Fruit fly (Drosophila melanogaster): ENCODE measurements around the gene CG6230.

The CG6230 gene

dm6 chr2L:11070862-11071261 lies 49.3 kb downstream of the CG6230 start, which contains the start of gene CG14915:
Gene CG14915 (plus strand): TSS chr2L:11071027.
- TF ChIP-seq sage (GFP tag; optimal IDR thresholded peaks at IDR 0.05) (no peak), HLH106 (tag; optimal IDR thresholded peaks at IDR 0.05) (no peak), dsf (GFP tag; optimal IDR thresholded peaks at IDR 0.05; ENCODE audit: borderline replicate concordance) (no peak), tai (GFP tag; optimal IDR thresholded peaks at IDR 0.05) (no peak), dl (GFP tag; optimal IDR thresholded peaks at IDR 0.05; ENCODE audit: insufficient read depth in 1 of 2, partially characterized antibody in 2 of 2) (no peak), foxo (GFP tag; optimal IDR thresholded peaks at IDR 0.05) (no peak), Sp1 (GFP tag; optimal IDR thresholded peaks at IDR 0.05) (no peak), Rel (GFP tag; optimal IDR thresholded peaks at IDR 0.05) (no peak), Rel (tag; optimal IDR thresholded peaks at IDR 0.05) (no peak), GATAd (GFP tag; optimal IDR thresholded peaks at IDR 0.05) (no peak), br (GFP tag; optimal IDR thresholded peaks at IDR 0.05) (no peak), OdsH (GFP tag; optimal IDR thresholded peaks at IDR 0.05) (no peak), Jra (GFP tag; optimal IDR thresholded peaks at IDR 0.05) (no peak), Dfd (GFP tag; optimal IDR thresholded peaks at IDR 0.05) (no peak), fru (GFP tag; optimal IDR thresholded peaks at IDR 0.05) (no peak), woc (GFP tag; optimal IDR thresholded peaks at IDR 0.05) (no peak), Mio (GFP tag; optimal IDR thresholded peaks at IDR 0.05) (no peak), Hnf4 (GFP tag; optimal IDR thresholded peaks at IDR 0.05) (no peak), psq (GFP tag; optimal IDR thresholded peaks at IDR 0.05) (no peak), CrebA (GFP tag; optimal IDR thresholded peaks at IDR 0.05; ENCODE audit: borderline replicate concordance) (no peak), sv (GFP tag; optimal IDR thresholded peaks at IDR 0.05) (no peak)

dm6 chr2L:11069475-11069874 lies 50.6 kb downstream of the CG6230 start:
- TF ChIP-seq rgr (GFP tag; optimal IDR thresholded peaks at IDR 0.05) (peak; percentile 21), Mio (GFP tag; optimal IDR thresholded peaks at IDR 0.05) (no peak), Rel (GFP tag; optimal IDR thresholded peaks at IDR 0.05) (no peak), Rel (tag; optimal IDR thresholded peaks at IDR 0.05) (no peak), Jra (GFP tag; optimal IDR thresholded peaks at IDR 0.05) (no peak), jim (GFP tag; optimal IDR thresholded peaks at IDR 0.05) (no peak), woc (GFP tag; optimal IDR thresholded peaks at IDR 0.05) (peak; percentile 37), Abd-B (GFP tag; optimal IDR thresholded peaks at IDR 0.05) (no peak), foxo (GFP tag; optimal IDR thresholded peaks at IDR 0.05) (peak in 1 of 2 experiments; percentile 32), Hnf4 (GFP tag; optimal IDR thresholded peaks at IDR 0.05) (no peak), dl (GFP tag; optimal IDR thresholded peaks at IDR 0.05; ENCODE audit: insufficient read depth in 1 of 2, partially characterized antibody in 2 of 2) (no peak), OdsH (GFP tag; optimal IDR thresholded peaks at IDR 0.05) (peak; percentile 55), CG32264 (GFP tag; optimal IDR thresholded peaks at IDR 0.05) (no peak), Hr78 (GFP tag; optimal IDR thresholded peaks at IDR 0.05) (no peak), psq (GFP tag; optimal IDR thresholded peaks at IDR 0.05) (peak; percentile 16), Hr83 (GFP tag; optimal IDR thresholded peaks at IDR 0.05; ENCODE audit: poor library complexity, severe bottlenecking) (no peak), usp (GFP tag; optimal IDR thresholded peaks at IDR 0.05) (no peak), br (GFP tag; optimal IDR thresholded peaks at IDR 0.05) (peak; percentile 15), Vsx2 (GFP tag; optimal IDR thresholded peaks at IDR 0.05; ENCODE audit: partially characterized antibody) (no peak), lola (GFP tag; optimal IDR thresholded peaks at IDR 0.05) (no peak), Dif (GFP tag; optimal IDR thresholded peaks at IDR 0.05; ENCODE audit: partially characterized antibody) (no peak), N (GFP tag; optimal IDR thresholded peaks at IDR 0.05) (no peak), dmrt93B (GFP tag; optimal IDR thresholded peaks at IDR 0.05) (no peak), sage (GFP tag; optimal IDR thresholded peaks at IDR 0.05) (no peak), HLH106 (tag; optimal IDR thresholded peaks at IDR 0.05) (peak; percentile 36), fru (GFP tag; optimal IDR thresholded peaks at IDR 0.05) (peak; percentile 52), sv (GFP tag; optimal IDR thresholded peaks at IDR 0.05) (no peak), CG9705 (GFP tag; optimal IDR thresholded peaks at IDR 0.05) (no peak), Sp1 (GFP tag; optimal IDR thresholded peaks at IDR 0.05) (peak; percentile 54), h (GFP tag; optimal IDR thresholded peaks at IDR 0.05) (peak; percentile 28), GATAd (GFP tag; optimal IDR thresholded peaks at IDR 0.05) (no peak), brk (GFP tag; optimal IDR thresholded peaks at IDR 0.05) (no peak), Dfd (GFP tag; optimal IDR thresholded peaks at IDR 0.05) (no peak), dsf (GFP tag; optimal IDR thresholded peaks at IDR 0.05; ENCODE audit: borderline replicate concordance) (no peak), pan (optimal IDR thresholded peaks at IDR 0.05) (no peak), ey (GFP tag; optimal IDR thresholded peaks at IDR 0.05) (peak; percentile 27)
